Worm (Caenorhabditis elegans): Measurements from ENCODE around the gene F59A6.10.
A peak's percentile ranks its signal among the peaks of the same experiment; 100 is the strongest.

ce11 chrII:4981682-4982404 lies 21.9 kb upstream of the F59A6.10 start:
- TF ChIP-seq unc-130 (GFP tag; optimal IDR thresholded peaks at IDR 0.05) (no peak), zag-1 (tag; optimal IDR thresholded peaks at IDR 0.05) (no peak), aha-1 (tag) (peak; percentile 40), R02D3.7 (tag; optimal IDR thresholded peaks at IDR 0.05) (no peak), hif-1 (tag; optimal IDR thresholded peaks at IDR 0.05) (no peak), aly-2 (tag; optimal IDR thresholded peaks at IDR 0.05) (no peak), zip-11 (GFP tag; IDR thresholded peaks at IDR 0.05) (no peak), pqm-1 (tag; optimal IDR thresholded peaks at IDR 0.05) (no peak), Y48G9A.11 (GFP tag; IDR thresholded peaks at IDR 0.05) (no peak)
